Fruit fly (Drosophila melanogaster) whole organism, embryonic: Measurements from ENCODE around the gene AP-1-2beta.

ENCODE experiments used
- ATbp ChIP-seq: fragments of 200-800 bp; sonication (Bioruptor generic); optimal IDR thresholded peaks from 2 replicates; lab custom pipeline; 2017; ENCODE audit warnings: missing biosample characterization, mild to moderate bottlenecking, missing genetic modification characterization, missing genetic modification reagents
- Ada2b ChIP-seq: fragments of 200-800 bp; sonication (Bioruptor generic); IDR thresholded peaks from 2 replicates; pipeline ENCODE4 v1.3.6; 2022; ENCODE audit warnings: missing biosample characterization, missing genetic modification characterization
- Bdp1 ChIP-seq: fragments of 200-800 bp; sonication (Bioruptor generic); optimal IDR thresholded peaks from 3 replicates; lab custom pipeline; 2016; ENCODE audit warnings: missing biosample characterization, missing genetic modification characterization
- Bteb2 ChIP-seq: fragments of 200-800 bp; sonication (Bioruptor generic); optimal IDR thresholded peaks from 2 replicates; lab custom pipeline; 2016; ENCODE audit warnings: missing biosample characterization, missing genetic modification characterization
- CG10147 ChIP-seq: fragments of 200-800 bp; sonication (Bioruptor generic); optimal IDR thresholded peaks from 2 replicates; lab custom pipeline; 2019; ENCODE audit warnings: missing biosample characterization, mild to moderate bottlenecking, missing genetic modification characterization, moderate library complexity
- CG10267 ChIP-seq: fragments of 200-800 bp; sonication (Bioruptor generic); optimal IDR thresholded peaks from 2 replicates; lab custom pipeline; 2018; ENCODE audit warnings: missing biosample characterization, mild to moderate bottlenecking, missing genetic modification characterization, moderate library complexity
- CG10543 ChIP-seq: fragments of 200-800 bp; sonication (Bioruptor generic); optimal IDR thresholded peaks from 3 replicates; lab custom pipeline; 2017; ENCODE audit warnings: missing biosample characterization, mild to moderate bottlenecking, missing genetic modification characterization, moderate library complexity
- CG10979 ChIP-seq: fragments of 200-800 bp; sonication (Bioruptor generic); optimal IDR thresholded peaks from 2 replicates; lab custom pipeline; 2018; ENCODE audit warnings: missing biosample characterization, mild to moderate bottlenecking, missing genetic modification characterization, moderate library complexity
- CG12155 ChIP-seq: fragments of 200-800 bp; sonication (Bioruptor generic); optimal IDR thresholded peaks from 3 replicates; lab custom pipeline; 2016; ENCODE audit warnings: missing biosample characterization, missing genetic modification characterization
- CG13424 ChIP-seq: fragments of 200-800 bp; sonication (Bioruptor generic); optimal IDR thresholded peaks from 2 replicates; lab custom pipeline; 2019; ENCODE audit warnings: missing biosample characterization, mild to moderate bottlenecking, missing genetic modification characterization, moderate library complexity
- CG13624 ChIP-seq: fragments of 200-800 bp; sonication (Bioruptor generic); optimal IDR thresholded peaks from 2 replicates; lab custom pipeline; 2016; ENCODE audit warnings: missing biosample characterization, missing genetic modification characterization
- CG16863 ChIP-seq: fragments of 200-800 bp; sonication (Bioruptor generic); optimal IDR thresholded peaks from 3 replicates; lab custom pipeline; 2016; ENCODE audit warnings: missing biosample characterization, missing genetic modification characterization
- CG17359 ChIP-seq: fragments of 200-800 bp; sonication (Bioruptor generic); optimal IDR thresholded peaks from 3 replicates; lab custom pipeline; 2018; ENCODE audit warnings: missing biosample characterization, mild to moderate bottlenecking, missing genetic modification characterization, moderate library complexity
- CG18599 ChIP-seq: fragments of 200-800 bp; sonication (Bioruptor generic); optimal IDR thresholded peaks from 3 replicates; lab custom pipeline; 2017; ENCODE audit warnings: missing biosample characterization, missing genetic modification characterization, mild to moderate bottlenecking, moderate library complexity, missing genetic modification reagents
- CG2116 ChIP-seq: fragments of 200-800 bp; sonication (Bioruptor generic); optimal IDR thresholded peaks from 3 replicates; lab custom pipeline; 2018; ENCODE audit warnings: missing biosample characterization, mild to moderate bottlenecking, missing genetic modification characterization
- CG31224 ChIP-seq: fragments of 200-800 bp; sonication (Bioruptor generic); IDR thresholded peaks from 2 replicates; pipeline ENCODE4 v1.3.6; 2022; ENCODE audit warnings: missing biosample characterization, missing genetic modification characterization
- CG31441 ChIP-seq: fragments of 200-800 bp; sonication (Bioruptor generic); IDR thresholded peaks from 2 replicates; pipeline ENCODE4 v1.3.6; 2022; ENCODE audit warnings: missing biosample characterization, missing genetic modification characterization
- CG32532 ChIP-seq: fragments of 200-800 bp; sonication (Bioruptor generic); IDR thresholded peaks from 2 replicates; pipeline ENCODE4 v1.3.6; 2022; ENCODE audit warnings: missing biosample characterization, missing genetic modification characterization
- CG32772 ChIP-seq: fragments of 200-800 bp; sonication (Bioruptor generic); IDR thresholded peaks from 2 replicates; pipeline ENCODE4 v1.3.6; 2022; ENCODE audit warnings: missing biosample characterization, missing genetic modification characterization
- CG4854 ChIP-seq: fragments of 200-800 bp; sonication (Bioruptor generic); optimal IDR thresholded peaks from 2 replicates; lab custom pipeline; 2016; ENCODE audit warnings: missing biosample characterization, missing genetic modification characterization, inconsistent platforms
- CG5180 ChIP-seq: fragments of 200-800 bp; sonication (Bioruptor generic); optimal IDR thresholded peaks from 3 replicates; lab custom pipeline; 2017; ENCODE audit warnings: missing biosample characterization, missing genetic modification characterization, mild to moderate bottlenecking, moderate library complexity, missing genetic modification reagents
- CG7745 ChIP-seq: fragments of 200-800 bp; sonication (Bioruptor generic); optimal IDR thresholded peaks from 2 replicates; lab custom pipeline; 2018; ENCODE audit warnings: missing biosample characterization, mild to moderate bottlenecking, missing genetic modification characterization, moderate library complexity
- CG7928 ChIP-seq: fragments of 200-800 bp; sonication (Bioruptor generic); optimal IDR thresholded peaks from 2 replicates; lab custom pipeline; 2017; ENCODE audit warnings: missing biosample characterization, mild to moderate bottlenecking, missing genetic modification characterization
- CG8388 ChIP-seq: fragments of 200-800 bp; sonication (Bioruptor generic); optimal IDR thresholded peaks from 2 replicates; lab custom pipeline; 2019; ENCODE audit warnings: missing biosample characterization, mild to moderate bottlenecking, missing genetic modification characterization, moderate library complexity
- CG8924 ChIP-seq: fragments of 200-800 bp; optimal IDR thresholded peaks from 3 replicates; lab custom pipeline; 2019; ENCODE audit warnings: missing biosample characterization, mild to moderate bottlenecking, missing genetic modification characterization, moderate library complexity
- CG9609 ChIP-seq: fragments of 200-800 bp; sonication (Bioruptor generic); optimal IDR thresholded peaks from 3 replicates; lab custom pipeline; 2016; ENCODE audit warnings: missing biosample characterization, missing genetic modification characterization
- CG9817 ChIP-seq: fragments of 200-800 bp; sonication (Bioruptor generic); optimal IDR thresholded peaks from 2 replicates; lab custom pipeline; 2018; ENCODE audit warnings: missing biosample characterization, mild to moderate bottlenecking, missing genetic modification characterization, moderate library complexity
- CG9932 ChIP-seq: fragments of 200-800 bp; sonication (Bioruptor generic); IDR thresholded peaks from 2 replicates; pipeline ENCODE4 v1.3.6; 2022; ENCODE audit warnings: missing biosample characterization, missing genetic modification characterization
- Doc3 ChIP-seq: fragments of 200-800 bp; sonication (Bioruptor generic); IDR thresholded peaks from 3 replicates; pipeline ENCODE4 v1.3.6; 2022; ENCODE audit warnings: missing biosample characterization, missing genetic modification characterization; ENCODE audit not compliant: partially characterized antibody
- ERR ChIP-seq: fragments of 200-800 bp; sonication (Bioruptor generic); optimal IDR thresholded peaks from 2 replicates; lab custom pipeline; 2016; ENCODE audit warnings: missing biosample characterization, missing genetic modification characterization
- Ets65A ChIP-seq: fragments of 200-800 bp; sonication (Bioruptor generic); peaks from one replicate; lab custom pipeline; 2016; ENCODE audit warnings: missing biosample characterization, missing genetic modification characterization
- HmgZ ChIP-seq: fragments of 200-800 bp; sonication (Bioruptor generic); optimal IDR thresholded peaks from 2 replicates; lab custom pipeline; 2018; ENCODE audit warnings: missing biosample characterization, mild to moderate bottlenecking, missing genetic modification characterization
- MBD-R2 ChIP-seq: fragments of 200-800 bp; sonication (Bioruptor generic); IDR thresholded peaks from 2 replicates; pipeline ENCODE4 v1.3.6; 2022; ENCODE audit warnings: missing biosample characterization, missing genetic modification characterization
- Myb ChIP-seq: fragments of 200-800 bp; sonication (Bioruptor generic); optimal IDR thresholded peaks from 2 replicates; lab custom pipeline; 2016; ENCODE audit warnings: missing biosample characterization, missing genetic modification characterization
- Nf-YB ChIP-seq: fragments of 200-800 bp; sonication (Bioruptor generic); optimal IDR thresholded peaks from 3 replicates; lab custom pipeline; 2019; ENCODE audit warnings: missing biosample characterization, mild to moderate bottlenecking, missing genetic modification characterization, moderate library complexity
- Sry-β ChIP-seq: fragments of 200-800 bp; sonication (Bioruptor generic); optimal IDR thresholded peaks from 2 replicates; lab custom pipeline; 2018; ENCODE audit warnings: missing biosample characterization, mild to moderate bottlenecking, missing genetic modification characterization, moderate library complexity
- Xrp1 ChIP-seq: fragments of 200-800 bp; sonication (Bioruptor generic); IDR thresholded peaks from 2 replicates; pipeline ENCODE4 v1.3.6; 2022; ENCODE audit warnings: missing biosample characterization, missing genetic modification characterization
- ac ChIP-seq: fragments of 200-800 bp; sonication (Bioruptor generic); optimal IDR thresholded peaks from 3 replicates; lab custom pipeline; 2017; ENCODE audit warnings: missing biosample characterization, mild to moderate bottlenecking, missing genetic modification characterization
- ase ChIP-seq: fragments of 200-800 bp; sonication (Bioruptor generic); IDR thresholded peaks from 3 replicates; pipeline ENCODE4 v1.3.6; 2022; ENCODE audit warnings: missing biosample characterization, missing genetic modification characterization
- fd102C ChIP-seq: fragments of 200-800 bp; sonication (Bioruptor generic); optimal IDR thresholded peaks from 2 replicates; lab custom pipeline; 2018; ENCODE audit warnings: missing biosample characterization, mild to moderate bottlenecking, missing genetic modification characterization, moderate library complexity
- gro ChIP-seq: fragments of 200-800 bp; sonication (Bioruptor generic); optimal IDR thresholded peaks from 2 replicates; lab custom pipeline; 2016; ENCODE audit warnings: missing biosample characterization, missing genetic modification characterization
- gsb ChIP-seq: fragments of 200-800 bp; sonication (Bioruptor generic); IDR thresholded peaks from 2 replicates; pipeline ENCODE4 v1.3.6; 2022; ENCODE audit warnings: missing biosample characterization, missing genetic modification characterization
- jigr1 ChIP-seq: fragments of 200-800 bp; sonication (Bioruptor generic); IDR thresholded peaks from 3 replicates; pipeline ENCODE4 v1.3.6; 2022; ENCODE audit warnings: missing biosample characterization, missing genetic modification characterization
- lab ChIP-seq: fragments of 200-800 bp; sonication (Bioruptor generic); optimal IDR thresholded peaks from 3 replicates; lab custom pipeline; 2017; ENCODE audit warnings: missing biosample characterization, missing genetic modification characterization, mild to moderate bottlenecking, moderate library complexity, missing genetic modification reagents
- sc ChIP-seq, 3 experiments: fragments of >200 bp in 2 of 3; fragments of 200-800 bp in 1 of 3; sonication (Bioruptor generic) in 1 of 3; optimal IDR thresholded peaks; 2 replicates in 2 of 3; 3 replicates in 1 of 3; lab custom pipeline; 2017; ENCODE audit warnings: mild to moderate bottlenecking in 1 of 3, missing biosample characterization in 1 of 3, missing genetic modification characterization in 1 of 3, missing genetic modification reagents in 1 of 3
- sna ChIP-seq: fragments of 200-800 bp; sonication (Bioruptor generic); IDR thresholded peaks from 2 replicates; pipeline ENCODE4 v1.3.6; 2022; ENCODE audit warnings: missing biosample characterization, missing genetic modification characterization; ENCODE audit not compliant: partially characterized antibody
- sug ChIP-seq: fragments of 200-800 bp; optimal IDR thresholded peaks from 2 replicates; lab custom pipeline; 2019; ENCODE audit warnings: missing biosample characterization, mild to moderate bottlenecking, missing genetic modification characterization, moderate library complexity
- tna ChIP-seq: fragments of 200-800 bp; sonication (Bioruptor generic); IDR thresholded peaks from 2 replicates; pipeline ENCODE4 v1.3.6; 2022; ENCODE audit warnings: missing biosample characterization, missing genetic modification characterization; ENCODE audit not compliant: partially characterized antibody
- trem ChIP-seq: fragments of 200-800 bp; optimal IDR thresholded peaks from 3 replicates; lab custom pipeline; 2019; ENCODE audit warnings: missing biosample characterization, mild to moderate bottlenecking, missing genetic modification characterization, moderate library complexity

The AP-1-2beta gene

dm6 chrX:19748565-19748964 lies 17.8 kb downstream of the AP-1-2beta start (continued):
- TF ChIP-seq tna (no peak), gsb (GFP tag; lab: Robert Waterston, UW) (no peak), HmgZ (tag; lab: Kevin White, UChicago) (peak; percentile 53), CG2116 (peak; percentile 87), Bteb2 (GFP tag; lab: Kevin White, UChicago) (no peak), jigr1 (GFP tag; lab: Robert Waterston, UW) (no peak), CG7745 (tag; lab: Kevin White, UChicago) (no peak), Ada2b (GFP tag; lab: Robert Waterston, UW) (no peak), MBD-R2 (peak; percentile 62), CG10979 (tag; lab: Kevin White, UChicago) (no peak), Myb (peak; percentile 93), sug (tag; lab: Kevin White, UChicago) (peak; percentile 35), CG32532 (GFP tag; lab: Robert Waterston, UW) (peak; percentile 35; the same call in 1 of the 2 replicates), CG4854 (GFP tag; lab: Kevin White, UChicago) (no peak), lab (peak; percentile 26), sna (GFP tag; lab: Robert Waterston, UW) (peak; percentile 44; the same call in 1 of the 2 replicates), ase (GFP tag; lab: Robert Waterston, UW) (no peak), CG32772 (GFP tag; lab: Robert Waterston, UW) (no peak)

dm6 chrX:19750626-19751149 lies 19.9 kb downstream of the AP-1-2beta start, which contains the start of gene Abcd3:
Abcd3 (plus strand) TSS chrX:19750770.
- TF ChIP-seq CG8924 (tag; lab: Kevin White, UChicago) (peak; percentile 69), sc (optimal IDR thresholded peaks at IDR 0.05; lab: Kevin White, UChicago) (no peak), sc (GFP tag; optimal IDR thresholded peaks at IDR 0.05; lab: Kevin White, UChicago) (no peak), Doc3 (GFP tag; lab: Robert Waterston, UW) (0 out of 3 replicates have a peak, but pooled peaks have one; percentile 34), ac (GFP tag; lab: Kevin White, UChicago) (peak; percentile 66), CG9817 (tag; lab: Kevin White, UChicago) (peak; percentile 5), Bdp1 (GFP tag; lab: Kevin White, UChicago) (no peak), CG10147 (GFP tag; lab: Kevin White, UChicago) (peak; percentile 36), Ets65A (GFP tag; lab: Kevin White, UChicago) (peak; percentile 51), CG31441 (GFP tag; lab: Robert Waterston, UW) (0 out of 2 replicates have a peak, but pooled peaks have one; percentile 24), CG13424 (tag; lab: Kevin White, UChicago) (no peak), fd102C (GFP tag; lab: Kevin White, UChicago) (no peak), gro (GFP tag; lab: Kevin White, UChicago) (peak; percentile 49), CG9932 (GFP tag; lab: Robert Waterston, UW) (peak; percentile 60), Sry-β (peak; percentile 99), CG13624 (peak; percentile 76), ATbp (GFP tag; lab: Kevin White, UChicago) (no peak), Nf-YB (GFP tag; lab: Kevin White, UChicago) (peak; percentile 13), CG5180 (GFP tag; lab: Kevin White, UChicago) (peak; percentile 44), CG17359 (peak; percentile 46), CG18599 (GFP tag; lab: Kevin White, UChicago) (peak; percentile 66), ERR (GFP tag; lab: Kevin White, UChicago) (peak; percentile 28), CG7928 (GFP tag; lab: Kevin White, UChicago) (peak; percentile 23), Xrp1 (GFP tag; lab: Robert Waterston, UW) (no peak), CG12155 (peak; percentile 8), CG31224 (GFP tag; lab: Robert Waterston, UW) (0 out of 2 replicates have a peak, but pooled peaks have one; percentile 10), CG16863 (GFP tag; lab: Kevin White, UChicago) (no peak), CG32532 (GFP tag; lab: Robert Waterston, UW) (peak; percentile 54), CG8388 (GFP tag; lab: Kevin White, UChicago) (no peak), trem (tag; lab: Kevin White, UChicago) (peak; percentile 46), CG9609 (GFP tag; lab: Kevin White, UChicago) (no peak), CG10267 (tag; lab: Kevin White, UChicago) (peak; percentile 83), CG10543 (GFP tag; lab: Kevin White, UChicago) (peak; percentile 72)
